Comparison of ENCODE assay signal across 1 fruit fly cellular context in the genomic region with DNA sequence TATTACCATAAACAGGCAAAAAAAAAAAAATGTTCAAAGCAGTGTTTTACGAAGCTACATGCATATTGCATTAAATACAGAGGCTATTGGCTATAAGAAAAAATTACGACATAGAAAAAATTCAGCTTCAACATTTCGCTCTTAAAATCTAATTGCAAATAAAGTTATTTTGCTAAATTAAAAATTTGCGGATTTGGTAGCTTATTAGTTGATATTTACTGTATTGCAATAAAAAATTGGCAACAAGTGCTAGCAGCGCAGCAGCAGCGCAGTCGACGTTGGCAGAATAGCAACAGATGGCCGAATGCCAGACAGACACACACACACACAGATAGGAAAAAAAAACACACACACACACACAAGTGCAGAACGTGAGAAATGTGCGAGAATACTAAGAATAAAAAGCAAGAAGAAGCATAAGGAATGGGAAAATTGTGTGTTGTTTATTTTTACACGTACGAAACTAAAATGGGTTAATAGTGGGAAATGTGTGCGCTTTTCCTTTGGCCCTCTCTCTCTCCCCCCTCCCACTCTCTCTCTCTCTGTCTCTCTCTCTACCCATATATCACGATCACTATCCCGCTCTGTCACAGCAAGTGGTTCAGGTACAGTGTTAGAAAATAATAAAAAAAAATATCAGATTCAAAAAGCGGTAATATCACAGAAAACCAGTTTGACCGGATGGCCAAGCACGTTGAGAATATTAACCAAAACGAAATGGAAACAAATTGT.
TF ChIP-seq lines count a peak whose summit lies in the region.

No protein-coding gene starts in this region.

TF ChIP-seq in whole organism, embryonic, 481 proteins besides CTCF, POLR2A, EP300 and RAD21 (continued from another document):
- TF ChIP-seq MBD-R2 (GFP tag; IDR thresholded peaks at IDR 0.05; lab: Robert Waterston, UW): 0 out of 2 replicates have a peak, but pooled peaks have one; percentile 12
- peak; percentile 23; the same call in 1 of the 2 replicates for TF ChIP-seq H2.0 (GFP tag; IDR thresholded peaks at IDR 0.05; lab: Robert Waterston, UW)
- no peak for TF ChIP-seq Blimp-1 (GFP tag; optimal IDR thresholded peaks at IDR 0.05; lab: Kevin White, UChicago)
- peak; percentile 61 for TF ChIP-seq CG32532 (GFP tag; IDR thresholded peaks at IDR 0.05; lab: Robert Waterston, UW)
- TF ChIP-seq CG6689 (GFP tag; IDR thresholded peaks at IDR 0.05; lab: Robert Waterston, UW): 0 out of 2 replicates have a peak, but pooled peaks have one; percentile 30
- TF ChIP-seq sob (GFP tag; IDR thresholded peaks at IDR 0.05; lab: Robert Waterston, UW): peak; percentile 20; the same call in 1 of the 2 replicates
- peak; percentile 41 for TF ChIP-seq CG2678 (tag; optimal IDR thresholded peaks at IDR 0.05; lab: Kevin White, UChicago)
- peak; percentile 45; the same call in 1 of the 2 replicates for TF ChIP-seq CG14667 (GFP tag; IDR thresholded peaks at IDR 0.05; lab: Robert Waterston, UW)
- no peak for TF ChIP-seq schlank (tag; optimal IDR thresholded peaks at IDR 0.05; lab: Kevin White, UChicago)
- peak; percentile 44; the same call in 1 of the 2 replicates for TF ChIP-seq Ada2b (GFP tag; IDR thresholded peaks at IDR 0.05; lab: Robert Waterston, UW)
- no peak for TF ChIP-seq prd (optimal IDR thresholded peaks at IDR 0.05; lab: Kevin White, UChicago)
- peak; percentile 60; the same call in 2 of the 3 replicates for TF ChIP-seq prd (GFP tag; IDR thresholded peaks at IDR 0.05; lab: Robert Waterston, UW)
- peak; percentile 51 for TF ChIP-seq CG14014 (GFP tag; IDR thresholded peaks at IDR 0.05; lab: Robert Waterston, UW)
- peak; percentile 16 for TF ChIP-seq CG10147 (GFP tag; optimal IDR thresholded peaks at IDR 0.05; lab: Kevin White, UChicago)
- TF ChIP-seq CG2120 (GFP tag; optimal IDR thresholded peaks at IDR 0.05; lab: Kevin White, UChicago): peak; percentile 62
- peak; percentile 14 for TF ChIP-seq Max (GFP tag; optimal IDR thresholded peaks at IDR 0.05; lab: Kevin White, UChicago)
- peak; percentile 19; the same call in 1 of the 2 replicates for TF ChIP-seq CG17328 (GFP tag; IDR thresholded peaks at IDR 0.05; lab: Robert Waterston, UW)
- TF ChIP-seq Fer1 (GFP tag; optimal IDR thresholded peaks at IDR 0.05; lab: Kevin White, UChicago): peak; percentile 30
- TF ChIP-seq Hsf (GFP tag; optimal IDR thresholded peaks at IDR 0.05; lab: Kevin White, UChicago): peak; percentile 16
- peak; percentile 51 for TF ChIP-seq Oli (tag; optimal IDR thresholded peaks at IDR 0.05; lab: Kevin White, UChicago)
- no peak for TF ChIP-seq CG13287 (GFP tag; IDR thresholded peaks at IDR 0.05; lab: Robert Waterston, UW; ENCODE audit: partially characterized antibody)
- TF ChIP-seq Ptx1 (GFP tag; IDR thresholded peaks at IDR 0.05; lab: Robert Waterston, UW): peak; percentile 50; the same call in 1 of the 2 replicates
- peak; percentile 58 for TF ChIP-seq sqz (GFP tag; optimal IDR thresholded peaks at IDR 0.05; lab: Kevin White, UChicago)
- peak; percentile 32; the same call in 1 of the 2 replicates for TF ChIP-seq CG32772 (GFP tag; IDR thresholded peaks at IDR 0.05; lab: Robert Waterston, UW)
- TF ChIP-seq zfh2 (GFP tag; optimal IDR thresholded peaks at IDR 0.05; lab: Kevin White, UChicago): peak; percentile 38
- no peak for TF ChIP-seq CG3995 (GFP tag; optimal IDR thresholded peaks at IDR 0.05; lab: Kevin White, UChicago)
- peak; percentile 67 for TF ChIP-seq Rfx (GFP tag; IDR thresholded peaks at IDR 0.05; lab: Robert Waterston, UW)
- TF ChIP-seq CG7357 (GFP tag; IDR thresholded peaks at IDR 0.05; lab: Robert Waterston, UW): no peak
- TF ChIP-seq CG18619 (GFP tag; optimal IDR thresholded peaks at IDR 0.05; lab: Kevin White, UChicago): peak; percentile 37
- TF ChIP-seq Gug (GFP tag; IDR thresholded peaks at IDR 0.05; lab: Robert Waterston, UW): no peak
- TF ChIP-seq C15 (GFP tag; IDR thresholded peaks at IDR 0.05; lab: Robert Waterston, UW): 0 out of 3 replicates have a peak, but pooled peaks have one; percentile 27
- peak in 1 of 2 experiments; percentile 55 for TF ChIP-seq Hr51 (GFP tag; optimal IDR thresholded peaks at IDR 0.05; lab: Kevin White, UChicago)
- peak; percentile 37; the same call in 1 of the 2 replicates for TF ChIP-seq vvl (GFP tag; IDR thresholded peaks at IDR 0.05; lab: Robert Waterston, UW)
- no peak for TF ChIP-seq bab2 (GFP tag; optimal IDR thresholded peaks at IDR 0.05; lab: Kevin White, UChicago)
- peak; percentile 76 for TF ChIP-seq cg (GFP tag; optimal IDR thresholded peaks at IDR 0.05; lab: Kevin White, UChicago)
- TF ChIP-seq stwl (tag; optimal IDR thresholded peaks at IDR 0.05; lab: Kevin White, UChicago): peak; percentile 88
- TF ChIP-seq HLH3B (GFP tag; IDR thresholded peaks at IDR 0.05; lab: Robert Waterston, UW): 0 out of 2 replicates have a peak, but pooled peaks have one; percentile 19
- no peak for TF ChIP-seq D19B (GFP tag; optimal IDR thresholded peaks at IDR 0.05; lab: Kevin White, UChicago)
- TF ChIP-seq twi (tag; optimal IDR thresholded peaks at IDR 0.05; lab: Kevin White, UChicago): peak; percentile 34
- peak; percentile 44 for TF ChIP-seq Fer3 (tag; optimal IDR thresholded peaks at IDR 0.05; lab: Kevin White, UChicago)
- TF ChIP-seq NfI (GFP tag; optimal IDR thresholded peaks at IDR 0.05; lab: Kevin White, UChicago): peak; percentile 31
- TF ChIP-seq ken (GFP tag; IDR thresholded peaks at IDR 0.05; lab: Robert Waterston, UW): no peak
- TF ChIP-seq otp (GFP tag; IDR thresholded peaks at IDR 0.05; lab: Robert Waterston, UW): 0 out of 3 replicates have a peak, but pooled peaks have one; percentile 33
- no peak for TF ChIP-seq CG15601 (tag; optimal IDR thresholded peaks at IDR 0.05; lab: Kevin White, UChicago)
- TF ChIP-seq CG9727 (GFP tag; optimal IDR thresholded peaks at IDR 0.05; lab: Kevin White, UChicago): peak; percentile 34
- peak; percentile 21 for TF ChIP-seq Nf-YC (tag; optimal IDR thresholded peaks at IDR 0.05; lab: Kevin White, UChicago)
- peak; percentile 40; the same call in 1 of the 2 replicates for TF ChIP-seq lmd (GFP tag; IDR thresholded peaks at IDR 0.05; lab: Robert Waterston, UW)
- no peak for TF ChIP-seq dpn (GFP tag; optimal IDR thresholded peaks at IDR 0.05; lab: Kevin White, UChicago)
- no peak for TF ChIP-seq Sry-δ (GFP tag; optimal IDR thresholded peaks at IDR 0.05; lab: Kevin White, UChicago)
- TF ChIP-seq sens (GFP tag; lab: Kevin White, UChicago): peak; percentile 50
- TF ChIP-seq Med (GFP tag; lab: Kevin White, UChicago): peak; percentile 85
- TF ChIP-seq CG30020 (tag; optimal IDR thresholded peaks at IDR 0.05; lab: Kevin White, UChicago): no peak
- TF ChIP-seq CG3847 (GFP tag; IDR thresholded peaks at IDR 0.05; lab: Robert Waterston, UW): peak; percentile 45
- peak; percentile 46 for TF ChIP-seq CoRest (tag; optimal IDR thresholded peaks at IDR 0.05; lab: Kevin White, UChicago)
- peak; percentile 32 for TF ChIP-seq scrt (GFP tag; optimal IDR thresholded peaks at IDR 0.05; lab: Kevin White, UChicago)
- TF ChIP-seq slbo (GFP tag; IDR thresholded peaks at IDR 0.05; lab: Robert Waterston, UW): peak; percentile 74
- peak; percentile 83 for TF ChIP-seq grau (tag; optimal IDR thresholded peaks at IDR 0.05; lab: Kevin White, UChicago)
- peak; percentile 15 for TF ChIP-seq CG13424 (tag; optimal IDR thresholded peaks at IDR 0.05; lab: Kevin White, UChicago)
- TF ChIP-seq dmrt99B (tag; optimal IDR thresholded peaks at IDR 0.05; lab: Kevin White, UChicago): peak; percentile 18
- TF ChIP-seq CG17359 (tag; optimal IDR thresholded peaks at IDR 0.05; lab: Kevin White, UChicago): peak; percentile 37
- TF ChIP-seq dati (GFP tag; IDR thresholded peaks at IDR 0.05; lab: Robert Waterston, UW): no peak
- TF ChIP-seq nau (GFP tag; optimal IDR thresholded peaks at IDR 0.05; lab: Kevin White, UChicago): no peak
- peak; percentile 53 for TF ChIP-seq Dek (tag; optimal IDR thresholded peaks at IDR 0.05; lab: Kevin White, UChicago)
- TF ChIP-seq Drgx (GFP tag; IDR thresholded peaks at IDR 0.05; lab: Robert Waterston, UW): peak; percentile 88
- TF ChIP-seq fu2 (GFP tag; optimal IDR thresholded peaks at IDR 0.05; lab: Kevin White, UChicago): no peak
- no peak for TF ChIP-seq en (GFP tag; optimal IDR thresholded peaks at IDR 0.05; lab: Kevin White, UChicago)
- peak; percentile 2 for TF ChIP-seq CG10209 (GFP tag; optimal IDR thresholded peaks at IDR 0.05; lab: Kevin White, UChicago)
- peak; percentile 8 for TF ChIP-seq CG17568 (GFP tag; optimal IDR thresholded peaks at IDR 0.05; lab: Kevin White, UChicago)
- peak; percentile 54 for TF ChIP-seq CG3281 (GFP tag; optimal IDR thresholded peaks at IDR 0.05; lab: Kevin White, UChicago)
- peak; percentile 47; the same call in 1 of the 2 replicates for TF ChIP-seq seq (GFP tag; IDR thresholded peaks at IDR 0.05; lab: Robert Waterston, UW)
- TF ChIP-seq abd-A (tag; optimal IDR thresholded peaks at IDR 0.05; lab: Kevin White, UChicago): peak; percentile 40
- peak; percentile 11 for TF ChIP-seq phol (tag; optimal IDR thresholded peaks at IDR 0.05; lab: Kevin White, UChicago)
- TF ChIP-seq CG3726 (GFP tag; IDR thresholded peaks at IDR 0.05; lab: Robert Waterston, UW): no peak
- no peak for TF ChIP-seq repo (GFP tag; optimal IDR thresholded peaks at IDR 0.05; lab: Kevin White, UChicago)
- TF ChIP-seq toy (GFP tag; IDR thresholded peaks at IDR 0.05; lab: Robert Waterston, UW): no peak
- peak; percentile 0 for TF ChIP-seq Ssrp (tag; optimal IDR thresholded peaks at IDR 0.05; lab: Kevin White, UChicago)
- peak; percentile 43 for TF ChIP-seq CG30403 (GFP tag; optimal IDR thresholded peaks at IDR 0.05; lab: Kevin White, UChicago)
- 0 out of 2 replicates have a peak, but pooled peaks have one; percentile 3 for TF ChIP-seq CG31441 (GFP tag; IDR thresholded peaks at IDR 0.05; lab: Robert Waterston, UW)
- peak; percentile 15 for TF ChIP-seq fd3F (GFP tag; optimal IDR thresholded peaks at IDR 0.05; lab: Kevin White, UChicago)
- TF ChIP-seq Xbp1 (GFP tag; optimal IDR thresholded peaks at IDR 0.05; lab: Kevin White, UChicago): peak; percentile 23
- TF ChIP-seq CG11093 (GFP tag; IDR thresholded peaks at IDR 0.05; lab: Robert Waterston, UW): 0 out of 3 replicates have a peak, but pooled peaks have one; percentile 13
- TF ChIP-seq CG2889 (GFP tag; IDR thresholded peaks at IDR 0.05; lab: Robert Waterston, UW): 0 out of 3 replicates have a peak, but pooled peaks have one; percentile 16
- no peak for TF ChIP-seq dan (GFP tag; IDR thresholded peaks at IDR 0.05; lab: Robert Waterston, UW)
- TF ChIP-seq CG18599 (GFP tag; optimal IDR thresholded peaks at IDR 0.05; lab: Kevin White, UChicago): peak; percentile 26
- 0 out of 3 replicates have a peak, but pooled peaks have one; percentile 36 for TF ChIP-seq CG11695 (GFP tag; IDR thresholded peaks at IDR 0.05; lab: Robert Waterston, UW)
- no peak for TF ChIP-seq gce (GFP tag; IDR thresholded peaks at IDR 0.05; lab: Robert Waterston, UW)
- no peak for TF ChIP-seq vnd (GFP tag; IDR thresholded peaks at IDR 0.05; lab: Robert Waterston, UW; ENCODE audit: partially characterized antibody)
- peak; percentile 10 for TF ChIP-seq Hand (GFP tag; optimal IDR thresholded peaks at IDR 0.05; lab: Kevin White, UChicago)
